Worm (Caenorhabditis elegans) whole organism, L2 larva: ENCODE data around the gene cest-3.

Source experiments
- ama-1 ChIP-seq: fragments of 150-350 bp; optimal IDR thresholded peaks from 2 replicates; lab custom pipeline; 2018; ENCODE audit warnings: inconsistent platforms
- fos-1 ChIP-seq: fragments of 150-350 bp; optimal IDR thresholded peaks from 2 replicates; lab custom pipeline; 2014; ENCODE audit warnings: missing biosample characterization, missing genetic modification characterization
- mab-5 ChIP-seq: fragments of 150-350 bp; optimal IDR thresholded peaks from 2 replicates; lab custom pipeline; 2014; ENCODE audit warnings: missing biosample characterization, missing genetic modification characterization
- unc-62 ChIP-seq: fragments of 150-350 bp; optimal IDR thresholded peaks from 2 replicates; lab custom pipeline; 2014; ENCODE audit warnings: missing biosample characterization, missing genetic modification reagents, missing genetic modification characterization

- TF ChIP-seq unc-62 (GFP tag; lab: Kevin White, UChicago) (no peak), mab-5 (tag; lab: Kevin White, UChicago) (no peak), ama-1 (lab: Kevin White, UChicago) (no peak), fos-1 (tag; lab: Kevin White, UChicago) (no peak)
Measured at ce11 chrX:12242902-12243301, 1.5 kb downstream of the cest-3 start.
